Worm (Caenorhabditis elegans) whole organism, L4/young adult: ENCODE measurements around the gene C03G6.21.

Experiments
- W03F9.2 ChIP-seq: fragments of 150-350 bp; optimal IDR thresholded peaks from 2 replicates; lab custom pipeline; 2014; ENCODE audit warnings: missing biosample characterization, missing genetic modification characterization
- dao-5 ChIP-seq: sonication (generic microtip); optimal IDR thresholded peaks from 2 replicates; lab custom pipeline; 2016; ENCODE audit warnings: missing genotype, missing genetic modification characterization, moderate library complexity, missing compliant biosample characterization
- him-1 ChIP-seq: sonication (generic microtip); optimal IDR thresholded peaks from 2 replicates; lab custom pipeline; 2016; ENCODE audit warnings: missing genotype, missing genetic modification reagents, missing genetic modification characterization, missing compliant biosample characterization

- TF ChIP-seq dao-5 (tag; lab: Kevin White, UChicago) (no peak), him-1 (tag; lab: Kevin White, UChicago) (no peak), W03F9.2 (no peak)
Observed at ce11 chrV:7307089-7307488, 49.5 kb downstream of the C03G6.21 start, which contains the start of gene F07G11.1.
